Worm (Caenorhabditis elegans): Measurements from ENCODE around the gene cyn-4.
A peak's percentile ranks its signal among the peaks of the same experiment; 100 is the strongest.

cyn-4 gene

DNA sequence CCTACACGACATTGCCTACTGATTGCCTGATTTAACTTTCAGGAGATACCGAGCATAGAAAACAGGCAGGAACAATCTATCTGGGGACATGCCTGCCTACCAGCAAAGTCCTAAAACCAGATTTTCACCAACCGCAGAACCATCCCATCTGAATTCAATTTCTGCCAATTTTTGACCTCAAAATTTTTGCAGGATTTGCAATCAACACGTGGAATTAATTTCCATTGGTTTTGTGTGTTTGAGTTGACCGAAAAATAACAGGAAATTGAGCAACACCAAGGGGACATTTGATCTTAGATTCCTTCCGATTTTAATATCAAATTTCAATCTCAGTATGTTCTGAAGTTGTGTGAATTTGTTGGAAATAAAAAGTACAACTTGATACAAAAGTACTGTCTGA, 26.6 kb upstream of the cyn-4 start:
- TF ChIP-seq ceh-19 (GFP tag; optimal IDR thresholded peaks at IDR 0.05) (no peak), pat-9 (tag; optimal IDR thresholded peaks at IDR 0.05) (no peak), ceh-24 (tag; optimal IDR thresholded peaks at IDR 0.05) (no peak), ceh-31 (tag; optimal IDR thresholded peaks at IDR 0.05) (no peak)

DNA sequence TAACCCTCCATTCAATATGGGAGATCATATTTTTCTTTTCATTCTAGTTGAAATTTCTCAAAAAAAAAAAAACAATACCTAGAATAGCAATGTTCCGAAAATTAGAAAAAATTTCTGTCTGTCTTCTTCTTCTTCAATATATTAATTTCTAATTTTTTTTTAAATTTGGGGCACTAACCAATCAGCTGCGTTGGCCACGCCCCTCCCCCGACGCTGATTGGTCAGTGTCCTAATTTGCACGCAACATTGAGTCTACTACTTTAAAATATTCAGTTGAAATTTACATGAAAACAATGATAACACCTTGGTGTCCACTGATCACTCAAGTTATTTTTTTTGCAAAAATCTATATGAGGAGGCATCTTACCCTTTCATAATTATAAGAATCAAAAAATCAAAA, 23.5 kb upstream of the cyn-4 start:
- TF ChIP-seq zip-5 (tag; optimal IDR thresholded peaks at IDR 0.05) (no peak), elt-4 (tag; optimal IDR thresholded peaks at IDR 0.05) (no peak), ceh-9 (tag; optimal IDR thresholded peaks at IDR 0.05) (no peak), nfya-1 (tag; optimal IDR thresholded peaks at IDR 0.05) (peak; percentile 85), pax-1 (tag; optimal IDR thresholded peaks at IDR 0.05) (no peak), ztf-16 (tag; optimal IDR thresholded peaks at IDR 0.05) (no peak)

DNA sequence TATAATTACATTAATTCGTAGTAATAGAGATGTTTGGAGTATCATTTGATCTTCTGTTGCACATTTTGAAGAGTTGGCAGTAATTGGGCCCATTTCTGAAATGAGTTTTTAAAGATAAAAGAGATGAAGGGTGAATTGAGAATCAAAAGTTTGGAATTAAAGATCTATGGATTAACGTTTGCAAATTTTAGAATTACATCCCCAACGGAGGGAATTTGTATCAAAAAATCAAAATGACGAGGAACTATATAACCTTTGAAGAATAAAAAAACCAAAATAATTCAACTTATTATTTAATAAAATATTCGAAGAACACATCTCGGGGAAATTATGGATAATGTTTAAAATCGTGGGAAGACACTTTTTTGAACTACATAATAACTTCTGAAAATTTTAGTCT, 22.6 kb upstream of the cyn-4 start, which contains the start of gene sra-10:
Gene sra-10 (minus strand): TSS at position 101 of the 400 bp plus-strand sequence.
- no peak for TF ChIP-seq sdc-2 (tag; optimal IDR thresholded peaks at IDR 0.05)
- no peak for TF ChIP-seq lim-6 (tag; optimal IDR thresholded peaks at IDR 0.05)
- TF ChIP-seq C08G9.2 (tag; optimal IDR thresholded peaks at IDR 0.05) = no peak
- no peak for TF ChIP-seq K02D7.2 (tag; optimal IDR thresholded peaks at IDR 0.05)
- TF ChIP-seq hlh-6 (tag; optimal IDR thresholded peaks at IDR 0.05) = no peak
- TF ChIP-seq pha-4 (tag; optimal IDR thresholded peaks at IDR 0.05) = no peak
- TF ChIP-seq fkh-10 (GFP tag; optimal IDR thresholded peaks at IDR 0.05) = no peak
- TF ChIP-seq ceh-45 (GFP tag; IDR thresholded peaks at IDR 0.05) = no peak
- TF ChIP-seq eyg-1 (tag; optimal IDR thresholded peaks at IDR 0.05) = no peak
- no peak for TF ChIP-seq ref-2 (tag; optimal IDR thresholded peaks at IDR 0.05)

DNA sequence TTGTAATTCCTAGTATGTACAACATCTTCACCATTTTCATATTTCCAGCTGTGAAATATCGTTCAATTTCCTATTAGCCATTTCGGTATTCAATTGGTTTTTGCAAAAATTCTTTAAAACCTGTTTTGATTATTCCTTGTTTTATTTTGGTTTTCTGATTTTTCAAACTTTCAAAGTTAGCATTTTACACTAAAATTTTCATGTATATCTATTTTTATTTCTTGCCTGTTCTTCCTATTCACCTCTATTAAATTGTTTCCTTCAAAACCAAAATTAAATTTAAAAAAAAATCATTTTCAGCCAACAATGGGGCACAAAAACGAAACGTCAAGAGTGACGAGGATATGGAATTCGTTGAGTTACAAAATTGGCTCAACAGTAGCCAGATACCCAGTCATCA, 16.6 kb upstream of the cyn-4 start, which contains the start of gene ptr-8:
Gene ptr-8 (plus strand): TSS at position 301 of the 400 bp plus-strand sequence.
- TF ChIP-seq ref-2 (tag; optimal IDR thresholded peaks at IDR 0.05) (no peak), rnt-1 (tag; optimal IDR thresholded peaks at IDR 0.05) (no peak), ceh-6 (GFP tag; optimal IDR thresholded peaks at IDR 0.05) (no peak), ama-1 (optimal IDR thresholded peaks at IDR 0.05) (no peak), ceh-22 (tag; optimal IDR thresholded peaks at IDR 0.05) (no peak), lin-11 (tag; optimal IDR thresholded peaks at IDR 0.05) (no peak), fax-1 (tag; optimal IDR thresholded peaks at IDR 0.05) (no peak), tbx-2 (tag; optimal IDR thresholded peaks at IDR 0.05) (no peak), nhr-232 (tag; optimal IDR thresholded peaks at IDR 0.05) (no peak), hlh-30 (tag; optimal IDR thresholded peaks at IDR 0.05; ENCODE audit: insufficient read depth) (no peak), T23F11.4 (GFP tag; optimal IDR thresholded peaks at IDR 0.05) (no peak), ceh-45 (GFP tag; IDR thresholded peaks at IDR 0.05) (no peak), ahr-1 (tag; optimal IDR thresholded peaks at IDR 0.05) (no peak)

DNA sequence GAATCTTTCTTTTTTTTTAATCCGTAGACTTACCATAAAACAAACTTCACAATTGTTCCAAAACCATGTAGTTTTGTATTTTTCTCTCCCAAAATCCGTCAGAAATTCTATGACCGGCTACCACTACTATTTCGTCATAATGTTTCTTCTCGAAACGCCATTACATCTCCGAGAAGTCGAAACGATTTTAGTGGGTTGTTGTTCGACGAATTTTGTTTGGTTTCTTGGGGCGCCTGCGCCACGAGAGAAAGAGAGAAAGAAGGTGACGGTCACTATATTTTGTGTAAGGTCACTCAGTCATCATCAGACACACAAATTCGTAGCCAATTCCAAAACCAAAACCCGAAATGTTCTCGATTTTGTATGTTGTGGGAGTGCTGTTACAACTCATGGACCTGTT, 14.7 kb upstream of the cyn-4 start:
- TF ChIP-seq hlh-13 (GFP tag; optimal IDR thresholded peaks at IDR 0.05) (no peak), mec-3 (tag; optimal IDR thresholded peaks at IDR 0.05; ENCODE audit: borderline replicate concordance) (no peak), ceh-14 (tag; optimal IDR thresholded peaks at IDR 0.05) (no peak), F13H6.1 (tag; optimal IDR thresholded peaks at IDR 0.05) (no peak), madf-2 (tag; optimal IDR thresholded peaks at IDR 0.05) (no peak), rnt-1 (tag; optimal IDR thresholded peaks at IDR 0.05) (no peak), nhr-232 (tag; optimal IDR thresholded peaks at IDR 0.05) (no peak), ceh-30 (tag; optimal IDR thresholded peaks at IDR 0.05) (no peak), ref-2 (tag; optimal IDR thresholded peaks at IDR 0.05) (no peak), ceh-31 (tag; optimal IDR thresholded peaks at IDR 0.05) (no peak), eyg-1 (tag; optimal IDR thresholded peaks at IDR 0.05) (no peak), fkh-6 (tag; optimal IDR thresholded peaks at IDR 0.05) (no peak), elt-2 (tag; optimal IDR thresholded peaks at IDR 0.05) (no peak), T23F11.4 (GFP tag; optimal IDR thresholded peaks at IDR 0.05) (no peak), fkh-10 (GFP tag; optimal IDR thresholded peaks at IDR 0.05) (no peak)

Data from whole organism, late embryonic.